Worm (Caenorhabditis elegans) whole organism, young adult: ENCODE results near the gene inx-11.

ENCODE experiments used
- B0019.2 ChIP-seq: fragments of 200-800 bp; sonication (Bioruptor generic); conservative IDR thresholded peaks from 2 replicates; pipeline ENCODE4 v1.3.6; 2022; ENCODE audit warnings: missing genetic modification reagents, missing genetic modification characterization, missing compliant biosample characterization
- B0336.3 ChIP-seq: fragments of 200-800 bp; sonication (Bioruptor generic); IDR thresholded peaks from 2 replicates; pipeline ENCODE4 v1.3.6; 2022; ENCODE audit warnings: missing genetic modification characterization, missing compliant biosample characterization
- D2030.7 ChIP-seq: fragments of 200-800 bp; sonication (Bioruptor generic); IDR thresholded peaks from 2 replicates; pipeline ENCODE4 v1.3.6; 2022; ENCODE audit warnings: missing genetic modification reagents, missing genetic modification characterization, missing compliant biosample characterization
- F10E7.11 ChIP-seq: sonication (generic microtip); optimal IDR thresholded peaks from 2 replicates; lab custom pipeline; 2017; ENCODE audit warnings: mild to moderate bottlenecking, missing genetic modification characterization, moderate library complexity, missing compliant biosample characterization
- F23B12.7 ChIP-seq: sonication (generic microtip); optimal IDR thresholded peaks from 2 replicates; lab custom pipeline; 2017; ENCODE audit warnings: missing genetic modification characterization, mild to moderate bottlenecking, missing compliant biosample characterization, antibody characterized with exemption, moderate library complexity; ENCODE audit not compliant: insufficient read depth
- F33H1.4 ChIP-seq: fragments of 200-800 bp; sonication (Bioruptor generic); IDR thresholded peaks from 2 replicates; pipeline ENCODE4 v1.3.6; 2022; ENCODE audit warnings: missing genetic modification reagents, missing genetic modification characterization, missing compliant biosample characterization
- F39B2.1 ChIP-seq: fragments of 200-800 bp; sonication (Bioruptor generic); IDR thresholded peaks from 2 replicates; pipeline ENCODE4 v1.3.6; 2022; ENCODE audit warnings: missing genetic modification reagents, missing genetic modification characterization, missing compliant biosample characterization
- F49E8.2 ChIP-seq: sonication (generic microtip); optimal IDR thresholded peaks from 3 replicates; lab custom pipeline; 2017; ENCODE audit warnings: missing genetic modification characterization, mild to moderate bottlenecking, missing compliant biosample characterization, antibody characterized with exemption, moderate library complexity; ENCODE audit not compliant: insufficient read depth
- F57C9.4 ChIP-seq: sonication (generic microtip); optimal IDR thresholded peaks from 2 replicates; lab custom pipeline; 2017; ENCODE audit warnings: mild to moderate bottlenecking, missing genetic modification characterization, missing compliant biosample characterization
- T07F8.4 ChIP-seq: sonication (generic microtip); optimal IDR thresholded peaks from 2 replicates; lab custom pipeline; 2016; ENCODE audit warnings: mild to moderate bottlenecking, missing genetic modification characterization, moderate library complexity, missing compliant biosample characterization
- Y67H2A.10 ChIP-seq: fragments of 200-800 bp; sonication (Bioruptor generic); conservative IDR thresholded peaks from 2 replicates; pipeline ENCODE4 v1.3.6; 2022; ENCODE audit warnings: missing genetic modification reagents, missing genetic modification characterization, missing compliant biosample characterization
- ZK185.1 ChIP-seq: sonication (generic microtip); optimal IDR thresholded peaks from 2 replicates; lab custom pipeline; 2016; ENCODE audit warnings: mild to moderate bottlenecking, missing genetic modification characterization, missing compliant biosample characterization; ENCODE audit not compliant: poor library complexity, severe bottlenecking
- ama-1 ChIP-seq, 3 experiments: fragments of 150-350 bp in 1 of 3; sonication (generic microtip) in 2 of 3; optimal IDR thresholded peaks; 2 replicates each; lab custom pipeline; 2014 to 2018; ENCODE audit warnings: missing biosample characterization in 2 of 3, missing genetic modification characterization in 2 of 3, missing genetic modification reagents in 2 of 3
- attf-3 ChIP-seq: fragments of 200-800 bp; sonication (Bioruptor generic); conservative IDR thresholded peaks from 2 replicates; pipeline ENCODE4 v1.3.6; 2022; ENCODE audit warnings: missing genetic modification reagents, missing genetic modification characterization, missing compliant biosample characterization
- attf-5 ChIP-seq: fragments of 200-800 bp; sonication (Bioruptor generic); optimal IDR thresholded peaks from 2 replicates; lab custom pipeline; 2018; ENCODE audit warnings: mild to moderate bottlenecking, missing genetic modification characterization, missing compliant biosample characterization
- bed-2 ChIP-seq: fragments of 200-800 bp; sonication (Bioruptor generic); IDR thresholded peaks from 2 replicates; pipeline ENCODE4 v1.3.6; 2022; ENCODE audit warnings: missing genetic modification reagents, missing genetic modification characterization, missing compliant biosample characterization
- cebp-1 ChIP-seq, 2 experiments: fragments of 200-800 bp in 1 of 2; sonication (Bioruptor generic) in 1 of 2; sonication (generic microtip) in 1 of 2; IDR thresholded peaks in 1 of 2; optimal IDR thresholded peaks in 1 of 2; 2 replicates each; pipeline versions ENCODE4 v1.3.6 to Lab custom; 2017 to 2022; ENCODE audit warnings: missing compliant biosample characterization in 2 of 2, missing genetic modification characterization in 2 of 2, mild to moderate bottlenecking in 1 of 2, missing genetic modification reagents in 1 of 2, moderate library complexity in 1 of 2
- ceh-91 ChIP-seq: fragments of 200-800 bp; sonication (Bioruptor generic); IDR thresholded peaks from 2 replicates; pipeline ENCODE4 v1.3.6; 2022; ENCODE audit warnings: missing genetic modification reagents, missing genetic modification characterization, missing compliant biosample characterization
- dpff-1 ChIP-seq: sonication (generic microtip); optimal IDR thresholded peaks from 2 replicates; lab custom pipeline; 2017; ENCODE audit warnings: mild to moderate bottlenecking, missing genetic modification characterization, missing compliant biosample characterization
- dpl-1 ChIP-seq: fragments of 150-350 bp; optimal IDR thresholded peaks from 2 replicates; lab custom pipeline; 2014; ENCODE audit warnings: missing biosample characterization, missing genetic modification reagents, missing genetic modification characterization
- egl-18 ChIP-seq: fragments of 200-800 bp; sonication (Bioruptor generic); IDR thresholded peaks from 2 replicates; pipeline ENCODE4 v1.3.6; 2022; ENCODE audit warnings: missing genetic modification reagents, missing genetic modification characterization, missing compliant biosample characterization
- egrh-3 ChIP-seq: fragments of 200-800 bp; sonication (Bioruptor generic); IDR thresholded peaks from 2 replicates; pipeline ENCODE4 v1.3.6; 2022; ENCODE audit warnings: missing genetic modification reagents, missing genetic modification characterization, missing compliant biosample characterization
- ekl-4 ChIP-seq: fragments of 200-800 bp; sonication (Bioruptor generic); IDR thresholded peaks from 2 replicates; pipeline ENCODE4 v1.3.6; 2022; ENCODE audit warnings: missing genetic modification reagents, missing genetic modification characterization, missing compliant biosample characterization
- fkh-3 ChIP-seq: sonication (generic microtip); optimal IDR thresholded peaks from 2 replicates; lab custom pipeline; 2016; ENCODE audit warnings: mild to moderate bottlenecking, missing genetic modification characterization, missing compliant biosample characterization
- hsf-1 ChIP-seq: fragments of 200-800 bp; sonication (Bioruptor generic); IDR thresholded peaks from 2 replicates; pipeline ENCODE4 v1.3.6; 2022; ENCODE audit warnings: missing genetic modification reagents, missing genetic modification characterization, missing compliant biosample characterization
- lin-40 ChIP-seq: sonication (generic microtip); optimal IDR thresholded peaks from 2 replicates; lab custom pipeline; 2016; ENCODE audit warnings: missing genetic modification characterization, mild to moderate bottlenecking, missing compliant biosample characterization, missing genotype, missing genetic modification reagents
- lin-54 ChIP-seq: fragments of 200-800 bp; sonication (Bioruptor generic); optimal IDR thresholded peaks from 2 replicates; lab custom pipeline; 2018; ENCODE audit warnings: mild to moderate bottlenecking, missing genetic modification characterization, missing compliant biosample characterization
- lir-1 ChIP-seq: fragments of 200-800 bp; sonication (Bioruptor generic); conservative IDR thresholded peaks from 2 replicates; pipeline ENCODE4 v1.3.6; 2022; ENCODE audit warnings: missing genetic modification reagents, missing genetic modification characterization, missing compliant biosample characterization
- lsy-27 ChIP-seq: sonication (generic microtip); optimal IDR thresholded peaks from 2 replicates; lab custom pipeline; 2017; ENCODE audit warnings: missing genetic modification characterization, mild to moderate bottlenecking, missing compliant biosample characterization, antibody characterized with exemption, missing genotype, borderline replicate concordance; ENCODE audit not compliant: insufficient read depth
- madf-10 ChIP-seq: sonication (generic microtip); optimal IDR thresholded peaks from 2 replicates; lab custom pipeline; 2016; ENCODE audit warnings: mild to moderate bottlenecking, missing genetic modification characterization, missing compliant biosample characterization
- madf-6 ChIP-seq: fragments of 200-800 bp; sonication (Bioruptor generic); IDR thresholded peaks from 2 replicates; pipeline ENCODE4 v1.3.6; 2022; ENCODE audit warnings: missing genetic modification reagents, missing genetic modification characterization, missing compliant biosample characterization
- madf-8 ChIP-seq: fragments of 200-800 bp; sonication (Bioruptor generic); conservative IDR thresholded peaks from 2 replicates; pipeline ENCODE4 v1.3.6; 2022; ENCODE audit warnings: missing genetic modification reagents, missing genetic modification characterization, missing compliant biosample characterization
- mes-4 ChIP-seq: sonication (generic microtip); optimal IDR thresholded peaks from 2 replicates; lab custom pipeline; 2016; ENCODE audit warnings: missing genotype, missing genetic modification characterization, missing compliant biosample characterization
- nhr-27 ChIP-seq: fragments of 200-800 bp; sonication (Bioruptor generic); optimal IDR thresholded peaks from 2 replicates; lab custom pipeline; 2018; ENCODE audit warnings: mild to moderate bottlenecking, missing genetic modification characterization, moderate library complexity, missing compliant biosample characterization
- pbrm-1 ChIP-seq: fragments of 200-800 bp; sonication (Bioruptor generic); IDR thresholded peaks from 2 replicates; pipeline ENCODE4 v1.3.6; 2022; ENCODE audit warnings: missing genetic modification reagents, missing genetic modification characterization, missing compliant biosample characterization
- rcor-1 ChIP-seq: fragments of 200-800 bp; sonication (Bioruptor generic); IDR thresholded peaks from 2 replicates; pipeline ENCODE4 v1.3.6; 2022; ENCODE audit warnings: missing genetic modification reagents, missing genetic modification characterization, missing compliant biosample characterization
- rpc-1 ChIP-seq, 2 experiments: fragments of 150-350 bp in 1 of 2; sonication (generic microtip) in 1 of 2; optimal IDR thresholded peaks; 2 replicates each; lab custom pipeline; 2014 to 2018; ENCODE audit warnings: missing biosample characterization in 1 of 2, missing genetic modification characterization in 1 of 2, missing genetic modification reagents in 1 of 2, missing genotype in 1 of 2
- sdz-38 ChIP-seq: sonication (generic microtip); optimal IDR thresholded peaks from 2 replicates; lab custom pipeline; 2016; ENCODE audit warnings: missing genotype, missing genetic modification characterization, missing compliant biosample characterization
- sea-2 ChIP-seq: fragments of 200-800 bp; sonication (Bioruptor generic); IDR thresholded peaks from 2 replicates; pipeline ENCODE4 v1.3.6; 2022; ENCODE audit warnings: missing genetic modification characterization, missing compliant biosample characterization
- snpc-3.4 ChIP-seq: sonication (generic microtip); optimal IDR thresholded peaks from 2 replicates; lab custom pipeline; 2017; ENCODE audit warnings: missing genetic modification characterization, mild to moderate bottlenecking, missing compliant biosample characterization, antibody characterized with exemption, moderate library complexity, missing genotype, missing genetic modification reagents
- snpc-4 ChIP-seq, 5 experiments: fragments of 150-350 bp in 1 of 5; sonication (generic microtip) in 4 of 5; optimal IDR thresholded peaks; 2 replicates each; lab custom pipeline; 2014 to 2018; ENCODE audit warnings: missing genetic modification characterization in 5 of 5, missing biosample characterization in 3 of 5, antibody characterized with exemption in 2 of 5, mild to moderate bottlenecking in 2 of 5, missing compliant biosample characterization in 2 of 5, missing genotype in 2 of 5, moderate library complexity in 2 of 5, missing genetic modification reagents in 1 of 5
- tbp1 ChIP-seq: fragments of 200-800 bp; sonication (Bioruptor generic); optimal IDR thresholded peaks from 2 replicates; lab custom pipeline; 2018; ENCODE audit warnings: mild to moderate bottlenecking, missing genetic modification characterization, missing compliant biosample characterization
- zim-3 ChIP-seq: sonication (generic microtip); optimal IDR thresholded peaks from 2 replicates; lab custom pipeline; 2017; ENCODE audit warnings: mild to moderate bottlenecking, missing genetic modification characterization, moderate library complexity, missing compliant biosample characterization
- ztf-26 ChIP-seq: sonication (generic microtip); optimal IDR thresholded peaks from 2 replicates; lab custom pipeline; 2017; ENCODE audit warnings: missing genetic modification characterization, missing compliant biosample characterization
- ztf-28 ChIP-seq: fragments of 200-800 bp; sonication (Bioruptor generic); IDR thresholded peaks from 2 replicates; pipeline ENCODE4 v1.3.6; 2022; ENCODE audit warnings: missing genetic modification reagents, missing genetic modification characterization, missing compliant biosample characterization
- ztf-6 ChIP-seq: fragments of 200-800 bp; sonication (Bioruptor generic); IDR thresholded peaks from 2 replicates; pipeline ENCODE4 v1.3.6; 2022; ENCODE audit warnings: missing genetic modification reagents, missing genetic modification characterization, missing compliant biosample characterization

inx-11 gene

ce11 chrV:12497725-12498263, 10.8 kb downstream of the inx-11 start, which contains the start of the genes W04D2.4 and rbm-25 (continued):
- TF ChIP-seq zim-3, result no peak
- TF ChIP-seq madf-10 (tag; lab: Kevin White, UChicago), result no peak
- TF ChIP-seq F49E8.2 (tag; lab: Kevin White, UChicago), result no peak
- no peak for TF ChIP-seq snpc-3.4 (tag; lab: Kevin White, UChicago)
- TF ChIP-seq ekl-4 (GFP tag; lab: Robert Waterston, UW), result no peak
- TF ChIP-seq F33H1.4 (GFP tag; lab: Robert Waterston, UW), result no peak
- TF ChIP-seq ceh-91 (GFP tag; lab: Robert Waterston, UW), result no peak
- TF ChIP-seq F39B2.1, result no peak
- TF ChIP-seq madf-8 (GFP tag; lab: Robert Waterston, UW), result no peak
- TF ChIP-seq bed-2 (GFP tag; lab: Robert Waterston, UW), result no peak
- peak; percentile 52 for TF ChIP-seq attf-5 (GFP tag; lab: Kevin White, UChicago)
- TF ChIP-seq tbp1 (GFP tag; lab: Kevin White, UChicago), result peak; percentile 24
- TF ChIP-seq ama-1 (optimal IDR thresholded peaks at IDR 0.05; lab: Kevin White, UChicago), result no peak
- no peak for TF ChIP-seq ama-1 (GFP tag; optimal IDR thresholded peaks at IDR 0.05; lab: Kevin White, UChicago)
- TF ChIP-seq ZK185.1 (tag; lab: Kevin White, UChicago), result peak; percentile 42
- TF ChIP-seq hsf-1 (GFP tag; lab: Robert Waterston, UW), result no peak
- TF ChIP-seq F23B12.7 (tag; lab: Kevin White, UChicago), result peak; percentile 9
- no peak for TF ChIP-seq B0019.2
- TF ChIP-seq lir-1 (GFP tag; lab: Robert Waterston, UW), result no peak
- no peak for TF ChIP-seq sdz-38 (tag; lab: Kevin White, UChicago)
- TF ChIP-seq egrh-3 (GFP tag; lab: Robert Waterston, UW), result no peak
- no peak for TF ChIP-seq rpc-1 (optimal IDR thresholded peaks at IDR 0.05; lab: Kevin White, UChicago)
- no peak for TF ChIP-seq rpc-1 (tag; optimal IDR thresholded peaks at IDR 0.05; lab: Kevin White, UChicago)
- TF ChIP-seq lin-54 (GFP tag; lab: Kevin White, UChicago), result peak; percentile 38
- TF ChIP-seq F57C9.4, result no peak
- no peak for TF ChIP-seq T07F8.4 (tag; lab: Kevin White, UChicago)
- TF ChIP-seq dpl-1 (GFP tag; lab: Kevin White, UChicago), result no peak
- TF ChIP-seq ztf-6 (GFP tag; lab: Robert Waterston, UW), result no peak
- TF ChIP-seq sea-2, result no peak
- TF ChIP-seq B0336.3 (GFP tag; lab: Robert Waterston, UW), result no peak; the same call in 1 of the 2 replicates
- TF ChIP-seq ztf-26 (tag; lab: Kevin White, UChicago), result no peak
- TF ChIP-seq egl-18, result no peak
- no peak for TF ChIP-seq lsy-27 (tag; lab: Kevin White, UChicago)
- TF ChIP-seq snpc-4 (GFP tag; optimal IDR thresholded peaks at IDR 0.05; lab: Kevin White, UChicago), result peak; percentile 1
- TF ChIP-seq snpc-4 (tag; optimal IDR thresholded peaks at IDR 0.05; lab: Kevin White, UChicago), result peak in 3 of 4 experiments; percentile 80 to 81 (median 80)
- TF ChIP-seq mes-4 (tag; lab: Kevin White, UChicago), result no peak
- TF ChIP-seq ztf-28 (GFP tag; lab: Robert Waterston, UW), result no peak
- peak; percentile 83 for TF ChIP-seq lin-40 (tag; lab: Kevin White, UChicago)
- TF ChIP-seq madf-6, result no peak; the same call in 1 of the 2 replicates
- no peak for TF ChIP-seq fkh-3 (tag; lab: Kevin White, UChicago)
- peak; percentile 63; the same call in 1 of the 2 replicates for TF ChIP-seq pbrm-1
- TF ChIP-seq F10E7.11, result no peak
- no peak for TF ChIP-seq cebp-1 (GFP tag; IDR thresholded peaks at IDR 0.05; lab: Robert Waterston, UW)
- peak; percentile 67 for TF ChIP-seq cebp-1 (tag; optimal IDR thresholded peaks at IDR 0.05; lab: Kevin White, UChicago)
- no peak for TF ChIP-seq dpff-1 (tag; lab: Kevin White, UChicago)
- TF ChIP-seq D2030.7, result no peak
- no peak for TF ChIP-seq nhr-27 (tag; lab: Kevin White, UChicago)
- TF ChIP-seq attf-3 (GFP tag; lab: Robert Waterston, UW), result peak; percentile 55
- no peak for TF ChIP-seq Y67H2A.10
- 0 out of 2 replicates have a peak, but pooled peaks have one; percentile 25 for TF ChIP-seq rcor-1 (GFP tag; lab: Robert Waterston, UW)
